Worm (Caenorhabditis elegans): Measurements from ENCODE around the gene C24H11.2.

ce11 chrIII:11834168-11834567 is 42.0 kb upstream of the C24H11.2 start:
- no peak for TF ChIP-seq C08G9.2 (tag; optimal IDR thresholded peaks at IDR 0.05)
- TF ChIP-seq tbx-2 (tag; optimal IDR thresholded peaks at IDR 0.05), result no peak
- no peak for TF ChIP-seq zip-5 (tag; optimal IDR thresholded peaks at IDR 0.05)
- TF ChIP-seq che-1 (tag; optimal IDR thresholded peaks at IDR 0.05), result no peak
- no peak for TF ChIP-seq ceh-9 (tag; optimal IDR thresholded peaks at IDR 0.05)

Data from whole organism, late embryonic.